Fruit fly (Drosophila melanogaster): ENCODE results near the gene CG7878.

DNA sequence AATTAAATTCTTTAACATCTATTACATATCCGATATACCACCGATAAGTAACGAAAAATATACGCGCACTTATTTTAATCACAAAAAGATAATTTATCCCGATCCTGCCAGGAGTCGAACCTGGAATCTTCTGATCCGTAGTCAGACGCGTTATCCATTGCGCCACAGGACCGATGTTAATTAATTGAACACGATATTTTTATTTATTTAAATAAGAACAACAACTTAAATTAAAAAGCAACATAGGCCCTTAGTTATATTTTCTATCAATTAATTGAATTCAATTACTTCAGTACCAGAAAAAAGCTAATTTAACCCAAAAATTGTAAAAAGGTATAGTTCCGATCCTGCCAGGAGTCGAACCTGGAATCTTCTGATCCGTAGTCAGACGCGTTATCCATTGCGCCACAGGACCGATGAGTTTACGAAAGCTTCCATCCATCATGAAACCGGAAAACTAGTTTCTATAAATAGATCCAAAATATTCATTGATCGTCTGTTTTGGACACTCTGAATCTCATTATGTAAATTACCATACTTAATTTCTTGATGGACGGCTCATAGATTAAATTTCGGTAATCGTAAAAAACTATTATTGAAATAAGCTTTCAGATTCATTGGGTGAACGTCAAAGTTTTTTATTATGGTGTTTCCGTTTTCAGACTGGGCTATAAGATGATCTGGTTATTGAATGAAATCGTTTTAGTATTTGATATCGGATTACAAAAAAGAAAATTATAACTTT is 18.3 kb downstream of the CG7878 start:
- TF ChIP-seq CG8478 (optimal IDR thresholded peaks at IDR 0.05) (no peak), CTCF (optimal IDR thresholded peaks at IDR 0.05) (no peak)
